Fruit fly (Drosophila melanogaster): ENCODE data around the gene Zmynd8.

dm6 chr3R:31679830-31680294, 10.6 kb downstream of the Zmynd8 start, which contains the start of gene CG11550:
- no peak for TF ChIP-seq h (optimal IDR thresholded peaks at IDR 0.05)
- TF ChIP-seq psq (optimal IDR thresholded peaks at IDR 0.05), result no peak
